Worm (Caenorhabditis elegans) whole organism, L2 larva: ENCODE data around the gene lido-2.

ENCODE experiments used
- alr-1 ChIP-seq: fragments of 150-350 bp; optimal IDR thresholded peaks from 2 replicates; lab custom pipeline; 2014; ENCODE audit warnings: missing biosample characterization, missing genetic modification characterization
- ceh-16 ChIP-seq: fragments of 150-350 bp; optimal IDR thresholded peaks from 2 replicates; lab custom pipeline; 2014; ENCODE audit warnings: missing biosample characterization, missing genetic modification characterization
- egl-27 ChIP-seq: sonication (generic microtip); optimal IDR thresholded peaks from 3 replicates; lab custom pipeline; 2017; ENCODE audit warnings: missing biosample characterization, missing genetic modification reagents, missing genetic modification characterization
- lin-13 ChIP-seq: fragments of 150-350 bp; optimal IDR thresholded peaks from 2 replicates; lab custom pipeline; 2014; ENCODE audit warnings: missing biosample characterization, missing genetic modification reagents, missing genetic modification characterization
- lsy-2 ChIP-seq, 2 experiments: fragments of 150-350 bp in 1 of 2; sonication (generic microtip) in 1 of 2; optimal IDR thresholded peaks; 2 replicates each; lab custom pipeline; 2014 to 2017; ENCODE audit warnings: missing biosample characterization in 2 of 2, missing genetic modification characterization in 2 of 2
- nhr-11 ChIP-seq: fragments of 150-350 bp; optimal IDR thresholded peaks from 2 replicates; lab custom pipeline; 2014; ENCODE audit warnings: missing biosample characterization, missing genetic modification characterization
- nhr-23 ChIP-seq: fragments of 150-350 bp; optimal IDR thresholded peaks from 2 replicates; lab custom pipeline; 2014; ENCODE audit warnings: missing biosample characterization, missing genetic modification reagents, missing genetic modification characterization
- snpc-4 ChIP-seq: fragments of 150-350 bp; optimal IDR thresholded peaks from 2 replicates; lab custom pipeline; 2014; ENCODE audit warnings: missing biosample characterization, missing genetic modification characterization

DNA sequence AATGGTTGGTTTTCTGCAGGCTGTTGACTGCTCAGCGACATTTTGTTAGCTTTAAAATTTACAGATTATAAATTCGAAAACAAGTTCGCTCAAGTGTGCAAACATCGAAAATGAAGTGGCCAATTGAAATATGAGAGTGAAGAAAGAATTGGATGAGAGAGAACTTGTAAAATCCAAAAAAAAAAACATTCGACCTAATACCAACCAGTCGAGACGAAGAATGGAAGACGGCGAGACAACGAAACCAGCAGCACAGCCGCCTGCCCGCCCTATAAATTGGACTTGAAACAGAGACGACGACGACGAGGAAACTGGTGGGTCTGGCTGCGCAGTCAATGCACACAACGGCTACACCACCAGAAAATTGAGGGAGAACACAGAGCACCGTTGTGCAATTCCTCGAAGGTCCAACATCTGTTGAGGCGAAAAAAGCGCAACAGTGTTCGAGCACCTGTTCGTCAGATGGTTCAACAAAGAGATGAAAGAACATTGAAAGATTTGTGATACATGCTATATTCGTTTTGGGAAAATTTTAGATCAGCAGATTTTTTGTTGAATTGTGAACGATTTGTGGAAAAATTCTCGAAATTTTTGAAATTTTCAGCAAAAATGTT lies 49.4 kb upstream of the lido-2 start, which contains the start of gene T23C6.4:
- no peak for TF ChIP-seq lsy-2 (tag; optimal IDR thresholded peaks at IDR 0.05; lab: Kevin White, UChicago)
- TF ChIP-seq egl-27 (tag; lab: Kevin White, UChicago): no peak
- TF ChIP-seq nhr-23: no peak
- TF ChIP-seq nhr-11 (tag; lab: Kevin White, UChicago): no peak
- TF ChIP-seq lin-13: no peak
- TF ChIP-seq alr-1 (tag; lab: Kevin White, UChicago): no peak
- TF ChIP-seq ceh-16 (tag; lab: Kevin White, UChicago): no peak
- TF ChIP-seq snpc-4 (tag; lab: Kevin White, UChicago): no peak
